Worm (Caenorhabditis elegans) whole organism, late embryonic: ENCODE measurements around the gene atf-6.

Experiments
- C08G9.2 ChIP-seq: sonication (generic microtip); optimal IDR thresholded peaks from 2 replicates; lab custom pipeline; 2016; ENCODE audit warnings: mild to moderate bottlenecking, missing genetic modification characterization, moderate library complexity, missing compliant biosample characterization
- C38D4.7 ChIP-seq: fragments of 200-800 bp; sonication (Bioruptor generic); optimal IDR thresholded peaks from 2 replicates; lab custom pipeline; 2018; ENCODE audit warnings: mild to moderate bottlenecking, missing genetic modification characterization, moderate library complexity, missing compliant biosample characterization
- F13H6.1 ChIP-seq: sonication (generic microtip); optimal IDR thresholded peaks from 2 replicates; lab custom pipeline; 2016; ENCODE audit warnings: missing genetic modification characterization, missing compliant biosample characterization
- K09A11.1 ChIP-seq: sonication (generic microtip); optimal IDR thresholded peaks from 2 replicates; lab custom pipeline; 2017; ENCODE audit warnings: antibody characterized with exemption, mild to moderate bottlenecking, missing genetic modification characterization, missing compliant biosample characterization; ENCODE audit not compliant: insufficient read depth
- T23F11.4 ChIP-seq: fragments of 200-800 bp; sonication (Bioruptor generic); optimal IDR thresholded peaks from 2 replicates; lab custom pipeline; 2018; ENCODE audit warnings: mild to moderate bottlenecking, missing genetic modification characterization, missing compliant biosample characterization
- ahr-1 ChIP-seq: sonication (generic microtip); optimal IDR thresholded peaks from 2 replicates; lab custom pipeline; 2016; ENCODE audit warnings: missing genetic modification characterization, missing compliant biosample characterization
- ceh-14 ChIP-seq: sonication (generic microtip); optimal IDR thresholded peaks from 2 replicates; lab custom pipeline; 2016; ENCODE audit warnings: missing genotype, missing genetic modification characterization, missing compliant biosample characterization
- ceh-18 ChIP-seq: sonication (generic microtip); optimal IDR thresholded peaks from 2 replicates; lab custom pipeline; 2016; ENCODE audit warnings: missing genetic modification characterization, missing compliant biosample characterization
- ceh-19 ChIP-seq: fragments of 200-800 bp; sonication (Bioruptor generic); optimal IDR thresholded peaks from 2 replicates; lab custom pipeline; 2018; ENCODE audit warnings: mild to moderate bottlenecking, missing genetic modification characterization, missing compliant biosample characterization
- ceh-22 ChIP-seq: sonication (generic microtip); optimal IDR thresholded peaks from 2 replicates; lab custom pipeline; 2017; ENCODE audit warnings: missing biosample characterization, missing genetic modification characterization
- ceh-24 ChIP-seq: sonication (generic microtip); optimal IDR thresholded peaks from 2 replicates; lab custom pipeline; 2016; ENCODE audit warnings: mild to moderate bottlenecking, missing genetic modification characterization, missing compliant biosample characterization
- ceh-30 ChIP-seq: fragments of 150-350 bp; optimal IDR thresholded peaks from 2 replicates; lab custom pipeline; 2014; ENCODE audit warnings: missing biosample characterization, missing genetic modification characterization
- ceh-45 ChIP-seq: fragments of 200-800 bp; sonication (Bioruptor generic); IDR thresholded peaks from 2 replicates; pipeline ENCODE4 v1.3.6; 2022; ENCODE audit warnings: missing genetic modification reagents, missing genetic modification characterization, missing compliant biosample characterization
- ceh-6 ChIP-seq: fragments of 200-800 bp; sonication (Bioruptor generic); optimal IDR thresholded peaks from 2 replicates; lab custom pipeline; 2018; ENCODE audit warnings: mild to moderate bottlenecking, missing genetic modification characterization, missing compliant biosample characterization
- che-1 ChIP-seq: sonication (generic microtip); optimal IDR thresholded peaks from 2 replicates; lab custom pipeline; 2016; ENCODE audit warnings: mild to moderate bottlenecking, missing genetic modification characterization, missing compliant biosample characterization
- dmd-4 ChIP-seq: sonication (generic microtip); optimal IDR thresholded peaks from 2 replicates; lab custom pipeline; 2016; ENCODE audit warnings: borderline replicate concordance, missing genetic modification characterization, missing compliant biosample characterization
- dve-1 ChIP-seq: sonication (generic microtip); optimal IDR thresholded peaks from 2 replicates; lab custom pipeline; 2017; ENCODE audit warnings: antibody characterized with exemption, mild to moderate bottlenecking, missing genetic modification characterization, missing compliant biosample characterization
- elt-2 ChIP-seq: sonication (generic microtip); optimal IDR thresholded peaks from 2 replicates; lab custom pipeline; 2016; ENCODE audit warnings: missing genetic modification reagents, missing genetic modification characterization, missing compliant biosample characterization
- elt-4 ChIP-seq: sonication (generic microtip); optimal IDR thresholded peaks from 2 replicates; lab custom pipeline; 2016; ENCODE audit warnings: missing genetic modification characterization, missing compliant biosample characterization
- eyg-1 ChIP-seq: sonication (generic microtip); optimal IDR thresholded peaks from 2 replicates; lab custom pipeline; 2016; ENCODE audit warnings: missing genotype, missing genetic modification characterization, missing compliant biosample characterization
- fkh-10 ChIP-seq: fragments of 150-350 bp; optimal IDR thresholded peaks from 2 replicates; lab custom pipeline; 2014; ENCODE audit warnings: missing biosample characterization, missing genetic modification reagents, missing genetic modification characterization
- fkh-6 ChIP-seq: sonication (generic microtip); optimal IDR thresholded peaks from 2 replicates; lab custom pipeline; 2016; ENCODE audit warnings: missing genetic modification characterization, missing compliant biosample characterization
- gmeb-2 ChIP-seq: sonication (generic microtip); optimal IDR thresholded peaks from 2 replicates; lab custom pipeline; 2016; ENCODE audit warnings: missing genetic modification characterization, inconsistent platforms, missing compliant biosample characterization
- hlh-15 ChIP-seq: sonication (generic microtip); optimal IDR thresholded peaks from 2 replicates; lab custom pipeline; 2016; ENCODE audit warnings: missing genetic modification characterization, missing compliant biosample characterization
- hlh-8 ChIP-seq: sonication (generic microtip); optimal IDR thresholded peaks from 2 replicates; lab custom pipeline; 2016; ENCODE audit warnings: missing genotype, missing genetic modification characterization, missing compliant biosample characterization
- mec-3 ChIP-seq: sonication (generic microtip); optimal IDR thresholded peaks from 2 replicates; lab custom pipeline; 2016; ENCODE audit warnings: borderline replicate concordance, missing genetic modification characterization, missing compliant biosample characterization
- nfya-1 ChIP-seq: sonication (generic microtip); optimal IDR thresholded peaks from 2 replicates; lab custom pipeline; 2017; ENCODE audit warnings: missing genetic modification characterization, mild to moderate bottlenecking, missing compliant biosample characterization, antibody characterized with exemption, moderate library complexity
- nhr-11 ChIP-seq: fragments of 150-350 bp; optimal IDR thresholded peaks from 2 replicates; lab custom pipeline; 2014; ENCODE audit warnings: missing biosample characterization, missing genetic modification characterization
- nhr-232 ChIP-seq: sonication (generic microtip); optimal IDR thresholded peaks from 2 replicates; lab custom pipeline; 2016; ENCODE audit warnings: missing genetic modification characterization, missing compliant biosample characterization
- odd-2 ChIP-seq: sonication (generic microtip); optimal IDR thresholded peaks from 2 replicates; lab custom pipeline; 2017; ENCODE audit warnings: antibody characterized with exemption, mild to moderate bottlenecking, missing genetic modification characterization, missing compliant biosample characterization
- pag-3 ChIP-seq: sonication (generic microtip); optimal IDR thresholded peaks from 2 replicates; lab custom pipeline; 2016; ENCODE audit warnings: missing compliant biosample characterization, missing genetic modification characterization, borderline replicate concordance
- pha-2 ChIP-seq: sonication (generic microtip); optimal IDR thresholded peaks from 2 replicates; lab custom pipeline; 2017; ENCODE audit warnings: mild to moderate bottlenecking, missing genetic modification characterization, missing compliant biosample characterization
- pha-4 ChIP-seq: fragments of 150-350 bp; optimal IDR thresholded peaks from 2 replicates; lab custom pipeline; 2018; ENCODE audit warnings: missing biosample characterization, missing genetic modification reagents, missing genetic modification characterization
- rnt-1 ChIP-seq: sonication (generic microtip); optimal IDR thresholded peaks from 2 replicates; lab custom pipeline; 2016; ENCODE audit warnings: missing genetic modification characterization, missing compliant biosample characterization
- sox-2 ChIP-seq: fragments of 200-800 bp; sonication (Bioruptor generic); IDR thresholded peaks from 2 replicates; pipeline ENCODE4 v1.3.6; 2022; ENCODE audit warnings: missing genetic modification reagents, missing genetic modification characterization, missing compliant biosample characterization
- sox-4 ChIP-seq: sonication (generic microtip); optimal IDR thresholded peaks from 2 replicates; lab custom pipeline; 2017; ENCODE audit warnings: mild to moderate bottlenecking, missing genetic modification characterization, inconsistent platforms, missing compliant biosample characterization
- syd-9 ChIP-seq: sonication (generic microtip); optimal IDR thresholded peaks from 2 replicates; lab custom pipeline; 2016; ENCODE audit warnings: mild to moderate bottlenecking, missing genetic modification characterization, moderate library complexity, missing compliant biosample characterization
- ttx-3 ChIP-seq: sonication (generic microtip); optimal IDR thresholded peaks from 2 replicates; lab custom pipeline; 2016; ENCODE audit warnings: missing genetic modification reagents, missing genetic modification characterization, missing compliant biosample characterization
- unc-86 ChIP-seq: sonication (generic microtip); optimal IDR thresholded peaks from 2 replicates; lab custom pipeline; 2016; ENCODE audit warnings: missing genetic modification characterization, missing compliant biosample characterization
- zip-5 ChIP-seq: sonication (generic microtip); optimal IDR thresholded peaks from 2 replicates; lab custom pipeline; 2016; ENCODE audit warnings: missing genetic modification characterization, missing compliant biosample characterization

The atf-6 gene

ce11 chrX:12458021-12458420 is 22.7 kb upstream of the atf-6 start (continued):
- TF ChIP-seq ceh-45 (GFP tag; lab: Robert Waterston, UW) (peak; percentile 72), ahr-1 (no peak)

ce11 chrX:12461557-12461956 is 19.2 kb upstream of the atf-6 start, which contains the start of gene odr-7:
TSS of gene odr-7 (minus strand) at chrX:12461657.
- no peak for TF ChIP-seq eyg-1 (tag; lab: Kevin White, UChicago)
- no peak for TF ChIP-seq hlh-15 (tag; lab: Kevin White, UChicago)
- TF ChIP-seq ceh-14 = no peak

ce11 chrX:12463504-12463903 is 17.2 kb upstream of the atf-6 start, which contains the start of gene T18D3.5:
TSS of gene T18D3.5 (plus strand) at chrX:12463804.
- TF ChIP-seq K09A11.1 (tag; lab: Kevin White, UChicago) (no peak), elt-2 (tag; lab: Kevin White, UChicago) (no peak), zip-5 (tag; lab: Kevin White, UChicago) (no peak), nhr-11 (tag; lab: Kevin White, UChicago) (no peak), hlh-15 (tag; lab: Kevin White, UChicago) (no peak), hlh-8 (no peak), odd-2 (tag; lab: Kevin White, UChicago) (no peak), dmd-4 (tag; lab: Kevin White, UChicago) (no peak), ttx-3 (tag; lab: Kevin White, UChicago) (no peak), che-1 (tag; lab: Kevin White, UChicago) (no peak), sox-2 (GFP tag; lab: Robert Waterston, UW) (no peak), syd-9 (tag; lab: Kevin White, UChicago) (no peak), C08G9.2 (tag; lab: Kevin White, UChicago) (no peak), pha-2 (tag; lab: Kevin White, UChicago) (no peak), F13H6.1 (tag; lab: Kevin White, UChicago) (no peak), eyg-1 (tag; lab: Kevin White, UChicago) (no peak), pag-3 (tag; lab: Kevin White, UChicago) (no peak), ceh-18 (tag; lab: Kevin White, UChicago) (no peak), ceh-14 (no peak), nhr-232 (tag; lab: Kevin White, UChicago) (no peak)

ce11 chrX:12466769-12467168 is 14.0 kb upstream of the atf-6 start, which contains the start of gene cdf-2:
TSS of gene cdf-2 (minus strand) at chrX:12466917.
- TF ChIP-seq zip-5 (tag; lab: Kevin White, UChicago) = no peak
- TF ChIP-seq fkh-6 = no peak
- TF ChIP-seq ceh-19 (GFP tag; lab: Kevin White, UChicago) = no peak
- no peak for TF ChIP-seq K09A11.1 (tag; lab: Kevin White, UChicago)
- no peak for TF ChIP-seq unc-86 (tag; lab: Kevin White, UChicago)
- no peak for TF ChIP-seq fkh-10 (GFP tag; lab: Kevin White, UChicago)
- TF ChIP-seq rnt-1 (tag; lab: Kevin White, UChicago) = no peak
- TF ChIP-seq nfya-1 (tag; lab: Kevin White, UChicago) = no peak
- no peak for TF ChIP-seq sox-2 (GFP tag; lab: Robert Waterston, UW)
- TF ChIP-seq C08G9.2 (tag; lab: Kevin White, UChicago) = no peak

ce11 chrX:12467660-12468111 is 13.1 kb upstream of the atf-6 start, which contains the start of gene myo-2:
TSS of gene myo-2 (plus strand) at chrX:12468061.
- TF ChIP-seq ttx-3 (tag; lab: Kevin White, UChicago) (no peak), pha-4 (tag; lab: Kevin White, UChicago) (no peak), dmd-4 (tag; lab: Kevin White, UChicago) (no peak), mec-3 (tag; lab: Kevin White, UChicago) (no peak), gmeb-2 (tag; lab: Kevin White, UChicago) (no peak), ceh-6 (no peak), sox-4 (tag; lab: Kevin White, UChicago) (no peak), pha-2 (tag; lab: Kevin White, UChicago) (no peak), ceh-22 (tag; lab: Kevin White, UChicago) (no peak), dve-1 (no peak), rnt-1 (tag; lab: Kevin White, UChicago) (no peak), elt-4 (tag; lab: Kevin White, UChicago) (no peak), zip-5 (tag; lab: Kevin White, UChicago) (no peak), ceh-30 (tag; lab: Kevin White, UChicago) (no peak), elt-2 (tag; lab: Kevin White, UChicago) (no peak), T23F11.4 (GFP tag; lab: Kevin White, UChicago) (no peak), C38D4.7 (GFP tag; lab: Kevin White, UChicago) (no peak), ceh-24 (tag; lab: Kevin White, UChicago) (no peak)
- TF ChIP-seq, all 69 proteins: peak for 0
